Worm (Caenorhabditis elegans) whole organism, L4 larva: ENCODE data around the gene cct-4.

ENCODE experiments used
- D1046.2 ChIP-seq: fragments of 200-800 bp; sonication (Bioruptor generic); IDR thresholded peaks from 2 replicates; pipeline ENCODE4 v1.3.6; 2022; ENCODE audit warnings: missing genetic modification characterization, missing compliant biosample characterization
- F26F4.8 ChIP-seq: fragments of 200-800 bp; sonication (Bioruptor generic); conservative IDR thresholded peaks from 2 replicates; pipeline ENCODE4 v1.3.6; 2022; ENCODE audit warnings: missing genetic modification characterization, missing compliant biosample characterization
- F37D6.2 ChIP-seq: sonication (generic microtip); optimal IDR thresholded peaks from 2 replicates; lab custom pipeline; 2016; ENCODE audit warnings: mild to moderate bottlenecking, missing genetic modification characterization, missing compliant biosample characterization
- T20F7.1 ChIP-seq: fragments of 200-800 bp; sonication (Bioruptor generic); optimal IDR thresholded peaks from 2 replicates; lab custom pipeline; 2018; ENCODE audit warnings: mild to moderate bottlenecking, missing genetic modification characterization, missing compliant biosample characterization
- Y105C5A.15 ChIP-seq: fragments of 200-800 bp; sonication (Bioruptor generic); IDR thresholded peaks from 2 replicates; pipeline ENCODE4 v1.3.6; 2022; ENCODE audit warnings: missing genetic modification characterization, missing compliant biosample characterization
- Y48G9A.11 ChIP-seq: fragments of 200-800 bp; sonication (Bioruptor generic); IDR thresholded peaks from 2 replicates; pipeline ENCODE4 v1.3.6; 2022; ENCODE audit warnings: missing genetic modification reagents, missing genetic modification characterization, missing compliant biosample characterization
- ceh-82 ChIP-seq: sonication (generic microtip); optimal IDR thresholded peaks from 2 replicates; lab custom pipeline; 2017; ENCODE audit warnings: missing biosample characterization, missing genetic modification characterization
- daf-16 ChIP-seq, 3 experiments: sonication (generic microtip); optimal IDR thresholded peaks; 2 replicates each; lab custom pipeline; 2016 to 2017; ENCODE audit warnings: missing genetic modification characterization in 3 of 3, missing genetic modification reagents in 3 of 3, mild to moderate bottlenecking in 2 of 3, missing compliant biosample characterization in 2 of 3, missing biosample characterization in 1 of 3, moderate library complexity in 1 of 3
- daf-19 ChIP-seq: fragments of 200-800 bp; sonication (Bioruptor generic); conservative IDR thresholded peaks from 2 replicates; pipeline ENCODE4 v1.3.6; 2022; ENCODE audit warnings: missing genetic modification characterization, missing compliant biosample characterization
- dmd-6 ChIP-seq: fragments of 200-800 bp; sonication (Bioruptor generic); IDR thresholded peaks from 2 replicates; pipeline ENCODE4 v1.3.6; 2022; ENCODE audit warnings: missing genetic modification reagents, missing genetic modification characterization, missing compliant biosample characterization
- dmd-8 ChIP-seq: fragments of 200-800 bp; sonication (Bioruptor generic); IDR thresholded peaks from 2 replicates; pipeline ENCODE4 v1.3.6; 2022; ENCODE audit warnings: missing genetic modification characterization, missing compliant biosample characterization
- dmd-9 ChIP-seq: fragments of 200-800 bp; sonication (Bioruptor generic); IDR thresholded peaks from 2 replicates; pipeline ENCODE4 v1.3.6; 2022; ENCODE audit warnings: missing genetic modification reagents, missing genetic modification characterization, missing compliant biosample characterization
- dve-1 ChIP-seq: sonication (generic microtip); optimal IDR thresholded peaks from 2 replicates; lab custom pipeline; 2017; ENCODE audit warnings: antibody characterized with exemption, mild to moderate bottlenecking, missing genetic modification characterization, missing compliant biosample characterization; ENCODE audit not compliant: insufficient read depth
- egl-27 ChIP-seq: sonication (generic microtip); optimal IDR thresholded peaks from 3 replicates; lab custom pipeline; 2017; ENCODE audit warnings: missing biosample characterization, missing genetic modification reagents, missing genetic modification characterization
- egl-43 ChIP-seq: fragments of 200-800 bp; sonication (Bioruptor generic); IDR thresholded peaks from 2 replicates; pipeline ENCODE4 v1.3.6; 2022; ENCODE audit warnings: missing genetic modification reagents, missing genetic modification characterization, missing compliant biosample characterization
- gei-8 ChIP-seq: fragments of 200-800 bp; sonication (Bioruptor generic); optimal IDR thresholded peaks from 2 replicates; lab custom pipeline; 2018; ENCODE audit warnings: mild to moderate bottlenecking, missing genetic modification characterization, missing compliant biosample characterization
- hlh-11 ChIP-seq: fragments of 200-800 bp; sonication (Bioruptor generic); optimal IDR thresholded peaks from 2 replicates; lab custom pipeline; 2018; ENCODE audit warnings: mild to moderate bottlenecking, missing genetic modification characterization, missing compliant biosample characterization
- hlh-30 ChIP-seq: sonication (generic microtip); optimal IDR thresholded peaks from 2 replicates; lab custom pipeline; 2017; ENCODE audit warnings: antibody characterized with exemption, mild to moderate bottlenecking, missing genetic modification characterization, missing compliant biosample characterization; ENCODE audit not compliant: insufficient read depth
- jun-1 ChIP-seq: fragments of 150-350 bp; optimal IDR thresholded peaks from 2 replicates; lab custom pipeline; 2014; ENCODE audit warnings: missing biosample characterization, missing genetic modification reagents, missing genetic modification characterization
- lin-13 ChIP-seq: fragments of 150-350 bp; optimal IDR thresholded peaks from 2 replicates; lab custom pipeline; 2014; ENCODE audit warnings: missing biosample characterization, missing genetic modification reagents, missing genetic modification characterization
- lin-39 ChIP-seq: fragments of 150-350 bp; optimal IDR thresholded peaks from 2 replicates; lab custom pipeline; 2014; ENCODE audit warnings: missing biosample characterization, missing genetic modification reagents, missing genetic modification characterization
- lsy-2 ChIP-seq, 2 experiments: fragments of 150-350 bp in 1 of 2; sonication (generic microtip) in 1 of 2; optimal IDR thresholded peaks; 2 replicates each; lab custom pipeline; 2014 to 2017; ENCODE audit warnings: missing biosample characterization in 2 of 2, missing genetic modification characterization in 2 of 2
- madf-5 ChIP-seq, 2 experiments: fragments of 200-800 bp; sonication (Bioruptor generic); IDR thresholded peaks; 2 replicates each; pipeline ENCODE4 v1.3.6; 2022; ENCODE audit warnings: missing compliant biosample characterization in 2 of 2, missing genetic modification characterization in 2 of 2
- mdl-1 ChIP-seq, 2 experiments: fragments of 150-350 bp in 1 of 2; sonication (generic microtip) in 1 of 2; optimal IDR thresholded peaks; 2 replicates each; lab custom pipeline; 2014 to 2017; ENCODE audit warnings: missing biosample characterization in 2 of 2, missing genetic modification characterization in 2 of 2
- mxl-3 ChIP-seq: fragments of 200-800 bp; sonication (Bioruptor generic); optimal IDR thresholded peaks from 2 replicates; lab custom pipeline; 2018; ENCODE audit warnings: mild to moderate bottlenecking, missing genetic modification characterization, missing compliant biosample characterization
- nhr-237 ChIP-seq: sonication (generic microtip); optimal IDR thresholded peaks from 2 replicates; lab custom pipeline; 2017; ENCODE audit warnings: missing biosample characterization, missing genetic modification characterization
- nhr-25 ChIP-seq: sonication (generic microtip); optimal IDR thresholded peaks from 2 replicates; lab custom pipeline; 2017; ENCODE audit warnings: missing genetic modification characterization, mild to moderate bottlenecking, missing compliant biosample characterization, antibody characterized with exemption, moderate library complexity, borderline replicate concordance; ENCODE audit not compliant: insufficient read depth
- nhr-28 ChIP-seq: fragments of 150-350 bp; optimal IDR thresholded peaks from 2 replicates; lab custom pipeline; 2014; ENCODE audit warnings: missing biosample characterization, missing genetic modification characterization
- nhr-48 ChIP-seq: sonication (generic microtip); optimal IDR thresholded peaks from 2 replicates; lab custom pipeline; 2016; ENCODE audit warnings: mild to moderate bottlenecking, missing genetic modification characterization, missing compliant biosample characterization
- nhr-6 ChIP-seq: fragments of 150-350 bp; optimal IDR thresholded peaks from 2 replicates; lab custom pipeline; 2014; ENCODE audit warnings: missing biosample characterization, missing genetic modification characterization
- pha-4 ChIP-seq, 2 experiments: fragments of 150-350 bp in 1 of 2; fragments of 200-800 bp in 1 of 2; sonication (Bioruptor generic) in 1 of 2; IDR thresholded peaks in 1 of 2; optimal IDR thresholded peaks in 1 of 2; 2 replicates each; pipeline versions ENCODE4 v1.3.6 to Lab custom; 2014 to 2022; ENCODE audit warnings: missing genetic modification characterization in 2 of 2, missing genetic modification reagents in 2 of 2, missing biosample characterization in 1 of 2, missing compliant biosample characterization in 1 of 2
- saeg-2 ChIP-seq: fragments of 200-800 bp; sonication (Bioruptor generic); IDR thresholded peaks from 2 replicates; pipeline ENCODE4 v1.3.6; 2022; ENCODE audit warnings: missing genetic modification reagents, missing genetic modification characterization, missing compliant biosample characterization
- tag-97 ChIP-seq: fragments of 200-800 bp; sonication (Bioruptor generic); IDR thresholded peaks from 2 replicates; pipeline ENCODE4 v1.3.6; 2022; ENCODE audit warnings: missing genetic modification characterization, missing compliant biosample characterization
- tra-1 ChIP-seq: fragments of 200-800 bp; sonication (Bioruptor generic); IDR thresholded peaks from 2 replicates; pipeline ENCODE4 v1.3.6; 2022; ENCODE audit warnings: missing genetic modification reagents, missing genetic modification characterization, missing compliant biosample characterization
- unc-62 ChIP-seq, 3 experiments: fragments of 150-350 bp in 1 of 3; sonication (generic microtip); optimal IDR thresholded peaks in 2 of 3; peaks in 1 of 3; 1 replicate in 1 of 3; 2 replicates in 2 of 3; lab custom pipeline; 2014 to 2017; ENCODE audit warnings: missing biosample characterization in 3 of 3, missing genetic modification characterization in 3 of 3, missing genetic modification reagents in 3 of 3, missing genotype in 1 of 3
- zag-1 ChIP-seq: fragments of 150-350 bp; optimal IDR thresholded peaks from 2 replicates; lab custom pipeline; 2014; ENCODE audit warnings: missing biosample characterization, missing genetic modification characterization
- zip-11 ChIP-seq: fragments of 200-800 bp; sonication (Bioruptor generic); IDR thresholded peaks from 2 replicates; pipeline ENCODE4 v1.3.6; 2022; ENCODE audit warnings: missing genetic modification characterization, missing compliant biosample characterization

cct-4 gene

DNA sequence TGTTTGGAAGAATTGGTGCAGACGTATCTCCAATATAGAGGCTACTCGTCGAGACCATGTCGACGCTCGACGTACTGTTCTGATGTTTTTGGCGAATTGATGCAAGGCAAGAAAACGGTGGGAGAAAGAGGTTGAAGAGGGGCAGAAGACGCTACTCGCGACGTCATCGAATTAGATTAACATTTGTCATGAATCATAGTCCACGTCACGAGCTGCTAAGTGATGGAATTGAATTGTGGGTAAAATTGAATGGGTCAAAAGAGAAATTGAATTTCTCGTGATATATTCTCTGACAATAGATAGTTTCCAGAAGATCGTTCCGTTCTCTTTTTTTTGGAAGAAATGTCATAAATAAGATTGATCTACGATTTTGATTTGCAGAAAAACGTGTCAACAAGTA is 23.8 kb upstream of the cct-4 start:
- TF ChIP-seq tra-1 (GFP tag; lab: Robert Waterston, UW) = 0 out of 2 replicates have a peak, but pooled peaks have one; percentile 15
- TF ChIP-seq Y105C5A.15 (GFP tag; lab: Robert Waterston, UW) = no peak
- TF ChIP-seq nhr-25 (tag; lab: Kevin White, UChicago) = peak; percentile 2
- peak; percentile 12 for TF ChIP-seq nhr-28
- no peak for TF ChIP-seq daf-19 (GFP tag; lab: Robert Waterston, UW)
- peak; percentile 70 for TF ChIP-seq hlh-30 (tag; lab: Kevin White, UChicago)
- TF ChIP-seq unc-62 (GFP tag; optimal IDR thresholded peaks at IDR 0.05 in 1 of 2; lab: Kevin White, UChicago) = peak in 1 of 2 experiments; percentile 7
- no peak for TF ChIP-seq unc-62 (tag; optimal IDR thresholded peaks at IDR 0.05; lab: Kevin White, UChicago)
- TF ChIP-seq egl-43 (GFP tag; lab: Robert Waterston, UW) = no peak
- no peak for TF ChIP-seq pha-4 (GFP tag; IDR thresholded peaks at IDR 0.05; lab: Robert Waterston, UW)
- no peak for TF ChIP-seq pha-4 (tag; optimal IDR thresholded peaks at IDR 0.05; lab: Kevin White, UChicago)
- peak; percentile 27 for TF ChIP-seq mxl-3
- TF ChIP-seq T20F7.1 (GFP tag; lab: Kevin White, UChicago) = no peak
- no peak for TF ChIP-seq tag-97 (GFP tag; lab: Robert Waterston, UW)
- TF ChIP-seq gei-8 (GFP tag; lab: Kevin White, UChicago) = no peak
- TF ChIP-seq F26F4.8 (GFP tag; lab: Robert Waterston, UW) = no peak
- no peak for TF ChIP-seq daf-16 (GFP tag; optimal IDR thresholded peaks at IDR 0.05; lab: Kevin White, UChicago)
- no peak for TF ChIP-seq daf-16 (tag; optimal IDR thresholded peaks at IDR 0.05; lab: Kevin White, UChicago)
- no peak for TF ChIP-seq Y48G9A.11 (GFP tag; lab: Robert Waterston, UW)
- TF ChIP-seq dmd-6 = peak; percentile 48
- peak; percentile 50 for TF ChIP-seq hlh-11 (tag; lab: Kevin White, UChicago)
- no peak for TF ChIP-seq saeg-2 (GFP tag; lab: Robert Waterston, UW)
- no peak for TF ChIP-seq jun-1

DNA sequence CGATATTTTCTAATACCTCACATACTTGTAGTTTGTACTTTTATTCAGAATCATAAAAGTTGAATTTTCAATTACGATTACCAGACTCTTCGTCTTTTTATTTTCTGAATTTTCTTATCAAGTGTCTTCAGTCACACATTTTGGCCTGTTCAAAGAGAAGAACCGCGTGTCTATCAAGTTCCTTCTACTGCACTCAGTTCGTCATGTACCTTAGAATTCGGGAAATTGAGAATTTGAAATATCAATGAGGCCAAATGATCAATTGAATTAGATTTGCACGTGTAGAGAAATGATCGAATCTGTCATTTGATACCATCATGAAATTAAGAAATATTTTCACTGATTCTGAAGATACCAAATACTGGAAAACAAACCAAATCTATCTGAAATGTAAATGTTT is 19.9 kb upstream of the cct-4 start:
- peak; percentile 69 for TF ChIP-seq hlh-30 (tag; lab: Kevin White, UChicago)
- TF ChIP-seq mxl-3 = peak; percentile 75
- peak; percentile 7 for TF ChIP-seq hlh-11 (tag; lab: Kevin White, UChicago)
- TF ChIP-seq zip-11 (GFP tag; lab: Robert Waterston, UW) = no peak
- TF ChIP-seq nhr-25 (tag; lab: Kevin White, UChicago) = peak; percentile 20
- peak; percentile 71 for TF ChIP-seq dmd-6
- peak in 1 of 2 experiments; percentile 8 for TF ChIP-seq lsy-2 (tag; optimal IDR thresholded peaks at IDR 0.05; lab: Kevin White, UChicago)
- TF ChIP-seq lin-39 = no peak
- peak in 1 of 2 experiments; percentile 67 for TF ChIP-seq unc-62 (GFP tag; optimal IDR thresholded peaks at IDR 0.05 in 1 of 2; lab: Kevin White, UChicago)
- no peak for TF ChIP-seq unc-62 (tag; optimal IDR thresholded peaks at IDR 0.05; lab: Kevin White, UChicago)
- TF ChIP-seq mdl-1 (tag; optimal IDR thresholded peaks at IDR 0.05; lab: Kevin White, UChicago) = peak in 1 of 2 experiments; percentile 34
- TF ChIP-seq nhr-28 = peak; percentile 65
- TF ChIP-seq dmd-8 (GFP tag; lab: Robert Waterston, UW) = no peak
- TF ChIP-seq nhr-48 (tag; lab: Kevin White, UChicago) = peak; percentile 85
- no peak for TF ChIP-seq madf-5 (GFP tag; IDR thresholded peaks at IDR 0.05; lab: Robert Waterston, UW)
- TF ChIP-seq ceh-82 (tag; lab: Kevin White, UChicago) = no peak
- TF ChIP-seq dve-1 (tag; lab: Kevin White, UChicago) = peak; percentile 21
- TF ChIP-seq, all 104 proteins: peak for 11

DNA sequence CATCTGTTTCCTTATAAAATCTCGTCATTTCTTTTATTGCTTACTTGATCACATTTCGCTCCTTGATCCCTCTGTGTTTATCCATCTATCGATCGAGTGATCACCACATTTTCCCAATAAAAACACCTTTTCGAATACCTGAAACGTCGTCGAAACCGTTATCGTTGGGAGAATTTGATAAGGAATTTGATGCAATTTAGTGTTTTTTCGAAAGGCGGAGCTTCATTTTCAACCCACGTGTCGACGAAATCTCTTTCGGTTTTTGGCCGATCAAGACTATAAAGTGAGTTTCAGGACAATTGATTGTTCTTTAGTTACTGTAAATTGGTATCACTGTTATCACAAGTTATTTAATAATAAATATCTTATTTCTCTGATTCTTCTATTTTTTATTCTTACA is 18.8 kb upstream of the cct-4 start, which contains the start of gene srdh-1:
Gene srdh-1 (plus strand): TSS at position 43 of the 400 bp plus-strand sequence.
- TF ChIP-seq tra-1 (GFP tag; lab: Robert Waterston, UW) = 0 out of 2 replicates have a peak, but pooled peaks have one; percentile 16
- TF ChIP-seq nhr-237 (tag; lab: Kevin White, UChicago) = no peak
- no peak for TF ChIP-seq nhr-6 (tag; lab: Kevin White, UChicago)
- peak; percentile 35; the same call in 1 of the 2 replicates for TF ChIP-seq dmd-6
- TF ChIP-seq F37D6.2 (tag; lab: Kevin White, UChicago) = no peak
- peak; percentile 50 for TF ChIP-seq mxl-3
- no peak for TF ChIP-seq egl-27 (tag; lab: Kevin White, UChicago)
- TF ChIP-seq zag-1 = no peak
- peak; percentile 21 for TF ChIP-seq hlh-11 (tag; lab: Kevin White, UChicago)
- TF ChIP-seq dmd-9 (GFP tag; lab: Robert Waterston, UW) = no peak
- TF ChIP-seq mdl-1 (tag; optimal IDR thresholded peaks at IDR 0.05; lab: Kevin White, UChicago) = peak in 1 of 2 experiments; percentile 21
- TF ChIP-seq nhr-28 = peak; percentile 2
- no peak for TF ChIP-seq lin-13 (GFP tag; lab: Kevin White, UChicago)
- TF ChIP-seq D1046.2 (GFP tag; lab: Robert Waterston, UW) = no peak
